Fruit fly (Drosophila melanogaster): ENCODE measurements around the gene Dop2R.

Dop2R gene

dm6 chrX:20067017-20067416, 4.5 kb upstream of the Dop2R start:
- TF ChIP-seq fkh (GFP tag; optimal IDR thresholded peaks at IDR 0.05): no peak
- no peak for TF ChIP-seq CG10631 (GFP tag; optimal IDR thresholded peaks at IDR 0.05)
- TF ChIP-seq CG6854 (GFP tag; optimal IDR thresholded peaks at IDR 0.05): no peak
- TF ChIP-seq Sox14 (GFP tag; optimal IDR thresholded peaks at IDR 0.05): no peak
- TF ChIP-seq Blimp-1 (GFP tag; optimal IDR thresholded peaks at IDR 0.05): no peak
- no peak for TF ChIP-seq Lpt (GFP tag; optimal IDR thresholded peaks at IDR 0.05)
- no peak for TF ChIP-seq esn (GFP tag; optimal IDR thresholded peaks at IDR 0.05)

DNA sequence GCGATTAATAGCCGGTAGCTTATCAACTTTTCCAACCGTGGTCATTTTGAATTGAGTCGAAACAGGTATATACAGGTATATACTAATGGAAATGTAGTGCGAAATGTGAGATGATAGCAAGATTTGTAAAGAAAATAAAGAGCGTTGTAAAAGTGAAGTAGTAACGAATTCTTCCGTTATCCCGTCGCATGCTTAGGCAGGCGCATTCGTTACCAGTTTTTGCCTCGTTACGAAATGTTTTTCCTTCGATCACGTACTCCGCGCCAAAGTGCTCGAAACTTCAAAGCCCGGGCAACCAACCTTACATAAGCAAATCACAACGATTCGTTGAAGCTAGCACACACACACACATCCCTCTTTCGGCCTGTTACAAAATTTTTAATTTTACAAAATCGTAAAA, 11.5 kb downstream of the Dop2R start, which contains the start of gene CG9570:
Gene CG9570, plus strand, starts transcription at position 301 of the 400 bp plus-strand sequence.
- TF ChIP-seq fd85E (GFP tag; optimal IDR thresholded peaks at IDR 0.05) (no peak), Sox14 (GFP tag; optimal IDR thresholded peaks at IDR 0.05) (no peak)

- TF ChIP-seq CG8119 (GFP tag; IDR thresholded peaks at IDR 0.05): no peak
- no peak for TF ChIP-seq cyc (GFP tag; optimal IDR thresholded peaks at IDR 0.05)
- no peak for TF ChIP-seq CG16779 (tag; optimal IDR thresholded peaks at IDR 0.05)
- no peak for TF ChIP-seq Hr39 (GFP tag; optimal IDR thresholded peaks at IDR 0.05)
- TF ChIP-seq CG3032 (tag; optimal IDR thresholded peaks at IDR 0.05): no peak
- no peak for TF ChIP-seq CG4318 (GFP tag; optimal IDR thresholded peaks at IDR 0.05)
- TF ChIP-seq Gug (GFP tag; IDR thresholded peaks at IDR 0.05): no peak
- TF ChIP-seq CG8632 (GFP tag; optimal IDR thresholded peaks at IDR 0.05): no peak
- TF ChIP-seq Met (GFP tag; optimal IDR thresholded peaks at IDR 0.05): no peak
- no peak for TF ChIP-seq Eip78C (GFP tag)
- TF ChIP-seq svp (GFP tag): no peak
- no peak for TF ChIP-seq eg (GFP tag; IDR thresholded peaks at IDR 0.05)
- TF ChIP-seq lz (GFP tag; optimal IDR thresholded peaks at IDR 0.05): no peak
These were observed 60.5 kb downstream of the Dop2R start, which contains the start of gene lky for dm6 chrX:20001996-20002395. Gene lky, minus strand, starts transcription at chrX:20002096.

dm6 chrX:19964215-19964614, 98.3 kb downstream of the Dop2R start:
- TF ChIP-seq dsx (GFP tag; optimal IDR thresholded peaks at IDR 0.05; ENCODE audit: poor library complexity, severe bottlenecking) (no peak), Eip78C (GFP tag) (peak; percentile 79), CG6792 (GFP tag; optimal IDR thresholded peaks at IDR 0.05) (peak; percentile 59), CG10631 (GFP tag; optimal IDR thresholded peaks at IDR 0.05) (peak; percentile 53), CG1621 (tag; optimal IDR thresholded peaks at IDR 0.05) (peak; percentile 8), CG31627 (GFP tag; optimal IDR thresholded peaks at IDR 0.05) (peak; percentile 51), CG6854 (GFP tag; optimal IDR thresholded peaks at IDR 0.05) (no peak), CG34406 (GFP tag; optimal IDR thresholded peaks at IDR 0.05) (peak; percentile 26), acj6 (GFP tag; optimal IDR thresholded peaks at IDR 0.05) (peak; percentile 45), dac (GFP tag; optimal IDR thresholded peaks at IDR 0.05) (no peak), Sox14 (GFP tag; optimal IDR thresholded peaks at IDR 0.05) (peak; percentile 44), Blimp-1 (GFP tag; optimal IDR thresholded peaks at IDR 0.05) (no peak), CG4318 (GFP tag; optimal IDR thresholded peaks at IDR 0.05) (no peak), CG6276 (GFP tag; optimal IDR thresholded peaks at IDR 0.05) (no peak), salr (GFP tag; optimal IDR thresholded peaks at IDR 0.05) (no peak), Ets21C (GFP tag; optimal IDR thresholded peaks at IDR 0.05) (peak; percentile 48), Eip75B (GFP tag; optimal IDR thresholded peaks at IDR 0.05) (peak; percentile 48), CG3919 (GFP tag; optimal IDR thresholded peaks at IDR 0.05) (peak; percentile 22), Smox (GFP tag; optimal IDR thresholded peaks at IDR 0.05) (peak; percentile 58), fd85E (GFP tag; optimal IDR thresholded peaks at IDR 0.05) (no peak), pdm3 (GFP tag; optimal IDR thresholded peaks at IDR 0.05) (peak; percentile 65), CG8632 (GFP tag; optimal IDR thresholded peaks at IDR 0.05) (peak; percentile 27), CG8119 (GFP tag; IDR thresholded peaks at IDR 0.05) (0 out of 3 replicates have a peak, but pooled peaks have one; percentile 19), eg (GFP tag; IDR thresholded peaks at IDR 0.05) (no peak), CG11294 (GFP tag; IDR thresholded peaks at IDR 0.05) (no peak), Ets96B (tag; optimal IDR thresholded peaks at IDR 0.05) (peak; percentile 16), cyc (GFP tag; optimal IDR thresholded peaks at IDR 0.05) (peak; percentile 34), CG10669 (GFP tag; optimal IDR thresholded peaks at IDR 0.05) (peak; percentile 14), Met (GFP tag; optimal IDR thresholded peaks at IDR 0.05) (peak; percentile 42), svp (GFP tag) (peak; percentile 44), lz (GFP tag; optimal IDR thresholded peaks at IDR 0.05) (peak; percentile 44), CG32006 (GFP tag; optimal IDR thresholded peaks at IDR 0.05) (peak; percentile 38), CG15336 (GFP tag; IDR thresholded peaks at IDR 0.05) (0 out of 2 replicates have a peak, but pooled peaks have one; percentile 21), CG3032 (tag; optimal IDR thresholded peaks at IDR 0.05) (no peak), topi (GFP tag; optimal IDR thresholded peaks at IDR 0.05) (peak; percentile 46), Sox102F (GFP tag; optimal IDR thresholded peaks at IDR 0.05) (peak; percentile 40), CG16779 (tag; optimal IDR thresholded peaks at IDR 0.05) (peak; percentile 19), OdsH (GFP tag; optimal IDR thresholded peaks at IDR 0.05) (peak; percentile 57), CG11762 (GFP tag; optimal IDR thresholded peaks at IDR 0.05; ENCODE audit: insufficient read depth) (no peak)
